Worm (Caenorhabditis elegans) whole organism, late embryonic: ENCODE results near the gene abts-2.

Experiments used
- lin-11 ChIP-seq: fragments of 200-800 bp; sonication (Bioruptor generic); optimal IDR thresholded peaks from 2 replicates; lab custom pipeline; 2018; ENCODE audit warnings: mild to moderate bottlenecking, missing genetic modification characterization, missing compliant biosample characterization
- unc-86 ChIP-seq: sonication (generic microtip); optimal IDR thresholded peaks from 2 replicates; lab custom pipeline; 2016; ENCODE audit warnings: missing genetic modification characterization, missing compliant biosample characterization

- TF ChIP-seq unc-86 (tag; lab: Kevin White, UChicago) (no peak), lin-11 (tag; lab: Kevin White, UChicago) (no peak)
Measured at ce11 chrX:11585375-11585774, at the start of gene abts-2.
